Worm (Caenorhabditis elegans): Measurements from ENCODE around the gene abcx-1.

abcx-1 gene

ce11 chrII:6493139-6493538 is 38.8 kb upstream of the abcx-1 start:
- peak; percentile 9 for TF ChIP-seq unc-55 (GFP tag; optimal IDR thresholded peaks at IDR 0.05)
- no peak for TF ChIP-seq nhr-237 (tag; optimal IDR thresholded peaks at IDR 0.05)

- no peak for TF ChIP-seq ztf-11 (tag; optimal IDR thresholded peaks at IDR 0.05)
- no peak for TF ChIP-seq nhr-129 (tag; optimal IDR thresholded peaks at IDR 0.05)
- no peak for TF ChIP-seq lin-11 (tag; optimal IDR thresholded peaks at IDR 0.05)
- no peak for TF ChIP-seq snpc-4 (tag; optimal IDR thresholded peaks at IDR 0.05)
- TF ChIP-seq crh-2 (tag; optimal IDR thresholded peaks at IDR 0.05): no peak
- TF ChIP-seq alr-1 (tag; optimal IDR thresholded peaks at IDR 0.05): no peak
- TF ChIP-seq ZK546.5 (tag; optimal IDR thresholded peaks at IDR 0.05): no peak
- no peak for TF ChIP-seq sma-9 (GFP tag; optimal IDR thresholded peaks at IDR 0.05)
- TF ChIP-seq sma-9 (tag; optimal IDR thresholded peaks at IDR 0.05): no peak
Observed at ce11 chrII:6493709-6494326, 38.1 kb upstream of the abcx-1 start.

- TF ChIP-seq crh-2 (tag; optimal IDR thresholded peaks at IDR 0.05) (no peak), ama-1 (optimal IDR thresholded peaks at IDR 0.05) (no peak), elt-3 (tag; optimal IDR thresholded peaks at IDR 0.05) (no peak), nhr-6 (tag; optimal IDR thresholded peaks at IDR 0.05) (no peak), F13H6.1 (tag; optimal IDR thresholded peaks at IDR 0.05) (no peak), gmeb-1 (tag; optimal IDR thresholded peaks at IDR 0.05) (no peak), nhr-77 (tag; optimal IDR thresholded peaks at IDR 0.05) (no peak), mdl-1 (tag; optimal IDR thresholded peaks at IDR 0.05) (no peak), lin-39 (tag; optimal IDR thresholded peaks at IDR 0.05) (no peak), nhr-11 (tag; optimal IDR thresholded peaks at IDR 0.05) (no peak), nhr-25 (tag; optimal IDR thresholded peaks at IDR 0.05) (no peak), mbf-1 (tag; optimal IDR thresholded peaks at IDR 0.05) (no peak), skn-1 (tag; optimal IDR thresholded peaks at IDR 0.05) (no peak), blmp-1 (tag; optimal IDR thresholded peaks at IDR 0.05; ENCODE audit: insufficient read depth) (no peak), Y55F3AM.14 (GFP tag; optimal IDR thresholded peaks at IDR 0.05) (no peak), egl-27 (tag; optimal IDR thresholded peaks at IDR 0.05) (no peak), nhr-23 (tag; optimal IDR thresholded peaks at IDR 0.05) (no peak), lin-11 (tag; optimal IDR thresholded peaks at IDR 0.05) (no peak), C34F6.9 (tag; optimal IDR thresholded peaks at IDR 0.05) (no peak)
Observed at ce11 chrII:6496496-6496895, 35.5 kb upstream of the abcx-1 start.

DNA sequence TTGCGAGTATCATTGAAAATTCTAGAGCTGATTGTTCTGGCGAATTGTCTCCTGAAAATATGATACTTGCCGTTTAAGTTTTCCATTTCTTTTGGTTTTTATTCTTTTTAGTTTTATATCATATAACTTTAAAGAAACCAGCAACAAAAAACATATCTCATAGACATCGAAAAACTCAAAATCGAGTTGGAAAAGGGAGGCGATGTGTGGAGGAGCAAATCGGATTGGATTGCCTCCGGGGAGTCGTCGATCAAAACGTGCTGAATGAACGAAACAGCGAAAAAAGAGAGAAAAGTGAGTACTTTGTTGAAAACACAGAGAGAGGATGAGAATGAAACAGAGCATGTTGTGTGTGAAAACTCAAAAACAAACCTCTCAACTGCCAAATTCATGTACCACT is 34.8 kb upstream of the abcx-1 start:
- TF ChIP-seq crh-2 (tag; optimal IDR thresholded peaks at IDR 0.05) (no peak), lsy-2 (tag; optimal IDR thresholded peaks at IDR 0.05) (peak in 1 of 2 experiments; percentile 22)

- TF ChIP-seq zag-1 (tag; optimal IDR thresholded peaks at IDR 0.05) (peak; percentile 10), ceh-16 (tag; optimal IDR thresholded peaks at IDR 0.05) (no peak), sem-4 (tag; optimal IDR thresholded peaks at IDR 0.05) (peak; percentile 37)
Observed at ce11 chrII:6498609-6499008, 33.4 kb upstream of the abcx-1 start.

DNA sequence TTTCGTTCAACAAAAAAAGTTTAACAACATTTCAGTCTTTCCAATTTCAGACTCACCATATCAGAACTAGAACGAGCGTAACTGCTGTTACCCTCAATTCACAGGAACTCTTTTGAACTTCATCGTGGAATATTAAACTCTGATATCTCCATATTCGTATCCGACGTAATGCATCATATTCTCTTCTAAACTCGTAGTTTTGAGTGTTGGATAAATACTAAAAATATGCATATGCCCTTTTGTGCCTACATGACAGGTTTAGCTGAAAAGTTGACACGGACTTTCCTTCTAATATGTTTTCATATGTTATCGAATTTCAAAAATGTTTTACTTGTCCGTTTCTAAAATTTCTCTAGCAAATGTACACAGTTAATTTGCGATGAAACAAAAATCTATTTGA is 32.9 kb upstream of the abcx-1 start, which contains the start of gene twk-49:
Gene twk-49 (minus strand): TSS at position 101 of the 400 bp plus-strand sequence.
- no peak for TF ChIP-seq lin-39 (tag; optimal IDR thresholded peaks at IDR 0.05)

ce11 chrII:6500161-6500560 is 31.8 kb upstream of the abcx-1 start, which contains the start of gene R05G9.5:
Gene R05G9.5 (minus strand): TSS chrII:6500261.
- TF ChIP-seq sem-4 (tag; optimal IDR thresholded peaks at IDR 0.05) (no peak), aly-2 (tag; optimal IDR thresholded peaks at IDR 0.05) (no peak), unc-55 (GFP tag; optimal IDR thresholded peaks at IDR 0.05) (no peak), mbf-1 (tag; optimal IDR thresholded peaks at IDR 0.05) (no peak), F13H6.1 (tag; optimal IDR thresholded peaks at IDR 0.05) (no peak), mdl-1 (tag; optimal IDR thresholded peaks at IDR 0.05) (no peak), peb-1 (tag; optimal IDR thresholded peaks at IDR 0.05) (no peak), crh-2 (tag; optimal IDR thresholded peaks at IDR 0.05) (no peak), gmeb-1 (tag; optimal IDR thresholded peaks at IDR 0.05) (no peak)

All from whole organism, L2 larva.